Worm (Caenorhabditis elegans) whole organism, L4 larva: ENCODE results near the gene F26A1.9.

ENCODE experiments used
- hmg-1.1 ChIP-seq: fragments of 200-800 bp; sonication (Bioruptor generic); IDR thresholded peaks from 2 replicates; pipeline ENCODE4 v1.3.6; 2022; ENCODE audit warnings: missing genetic modification reagents, missing genetic modification characterization, missing compliant biosample characterization
- jun-1 ChIP-seq: fragments of 150-350 bp; optimal IDR thresholded peaks from 2 replicates; lab custom pipeline; 2014; ENCODE audit warnings: missing biosample characterization, missing genetic modification reagents, missing genetic modification characterization
- mes-2 ChIP-seq: sonication (generic microtip); optimal IDR thresholded peaks from 2 replicates; lab custom pipeline; 2016; ENCODE audit warnings: missing genotype, mild to moderate bottlenecking, missing genetic modification characterization, missing compliant biosample characterization; ENCODE audit not compliant: poor library complexity, severe bottlenecking
- nhr-11 ChIP-seq: fragments of 150-350 bp; optimal IDR thresholded peaks from 2 replicates; lab custom pipeline; 2014; ENCODE audit warnings: missing biosample characterization, missing genetic modification characterization
- nhr-237 ChIP-seq: sonication (generic microtip); optimal IDR thresholded peaks from 2 replicates; lab custom pipeline; 2017; ENCODE audit warnings: missing biosample characterization, missing genetic modification characterization
- nhr-48 ChIP-seq: sonication (generic microtip); optimal IDR thresholded peaks from 2 replicates; lab custom pipeline; 2016; ENCODE audit warnings: mild to moderate bottlenecking, missing genetic modification characterization, missing compliant biosample characterization
- unc-62 ChIP-seq, 3 experiments: fragments of 150-350 bp in 1 of 3; sonication (generic microtip); optimal IDR thresholded peaks in 2 of 3; peaks in 1 of 3; 1 replicate in 1 of 3; 2 replicates in 2 of 3; lab custom pipeline; 2014 to 2017; ENCODE audit warnings: missing biosample characterization in 3 of 3, missing genetic modification characterization in 3 of 3, missing genetic modification reagents in 3 of 3, missing genotype in 1 of 3

DNA sequence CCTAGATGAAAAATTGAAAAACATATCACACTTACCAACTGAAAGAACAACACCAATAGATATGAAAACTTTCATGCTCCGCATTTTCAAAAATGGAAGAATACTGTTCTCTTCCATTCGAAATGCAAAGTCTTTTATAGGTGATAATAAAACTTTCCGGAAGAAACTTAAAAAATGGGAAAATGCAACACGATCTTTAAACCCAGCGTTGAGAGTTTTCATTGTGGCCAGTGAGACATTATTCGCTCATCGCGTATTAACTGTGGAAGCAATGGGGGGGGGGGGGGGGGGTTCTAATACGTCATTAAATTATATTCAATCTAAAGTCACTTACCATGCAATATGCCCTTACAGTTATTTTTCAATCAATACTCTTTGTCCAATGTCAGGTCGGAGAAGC is 15.0 kb upstream of the F26A1.9 start, which contains the start of the genes clec-157 and fkh-5:
- TF ChIP-seq jun-1 (tag; lab: Kevin White, UChicago) (no peak), unc-62 (GFP tag; optimal IDR thresholded peaks at IDR 0.05 in 1 of 2; lab: Kevin White, UChicago) (peak in 1 of 2 experiments; percentile 63), unc-62 (tag; optimal IDR thresholded peaks at IDR 0.05; lab: Kevin White, UChicago) (no peak), nhr-48 (tag; lab: Kevin White, UChicago) (no peak), nhr-11 (tag; lab: Kevin White, UChicago) (no peak), nhr-237 (no peak), mes-2 (no peak), hmg-1.1 (GFP tag; lab: Robert Waterston, UW) (no peak)
